Worm (Caenorhabditis elegans) whole organism, young adult: ENCODE results near the gene F38C2.7.

ENCODE experiments used
- C17E4.6 ChIP-seq: fragments of 200-800 bp; sonication (Bioruptor generic); IDR thresholded peaks from 2 replicates; pipeline ENCODE4 v1.3.6; 2022; ENCODE audit warnings: missing genetic modification reagents, missing genetic modification characterization, missing compliant biosample characterization
- F10E7.11 ChIP-seq: sonication (generic microtip); optimal IDR thresholded peaks from 2 replicates; lab custom pipeline; 2017; ENCODE audit warnings: mild to moderate bottlenecking, missing genetic modification characterization, moderate library complexity, missing compliant biosample characterization
- F37B4.10 ChIP-seq: fragments of 200-800 bp; sonication (Bioruptor generic); IDR thresholded peaks from 2 replicates; pipeline ENCODE4 v1.3.6; 2022; ENCODE audit warnings: missing genetic modification characterization, missing compliant biosample characterization
- F52B5.7 ChIP-seq: sonication (generic microtip); optimal IDR thresholded peaks from 2 replicates; lab custom pipeline; 2016; ENCODE audit warnings: mild to moderate bottlenecking, missing genetic modification characterization, missing compliant biosample characterization
- T07F8.4 ChIP-seq: sonication (generic microtip); optimal IDR thresholded peaks from 2 replicates; lab custom pipeline; 2016; ENCODE audit warnings: mild to moderate bottlenecking, missing genetic modification characterization, moderate library complexity, missing compliant biosample characterization
- Y95B8A.8 ChIP-seq: fragments of 200-800 bp; sonication (Bioruptor generic); IDR thresholded peaks from 2 replicates; pipeline ENCODE4 v1.3.6; 2022; ENCODE audit warnings: missing genetic modification reagents, missing genetic modification characterization, missing compliant biosample characterization
- ZK185.1 ChIP-seq: sonication (generic microtip); optimal IDR thresholded peaks from 2 replicates; lab custom pipeline; 2016; ENCODE audit warnings: mild to moderate bottlenecking, missing genetic modification characterization, missing compliant biosample characterization; ENCODE audit not compliant: poor library complexity, severe bottlenecking
- aptf-2 ChIP-seq: fragments of 200-800 bp; sonication (Bioruptor generic); conservative IDR thresholded peaks from 2 replicates; pipeline ENCODE4 v1.3.6; 2022; ENCODE audit warnings: missing genetic modification reagents, missing genetic modification characterization, missing compliant biosample characterization
- atf-7 ChIP-seq: sonication (generic microtip); optimal IDR thresholded peaks from 2 replicates; lab custom pipeline; 2017; ENCODE audit warnings: mild to moderate bottlenecking, missing genetic modification characterization, missing compliant biosample characterization
- bed-1 ChIP-seq: fragments of 200-800 bp; sonication (Bioruptor generic); IDR thresholded peaks from 2 replicates; pipeline ENCODE4 v1.3.6; 2022; ENCODE audit warnings: missing genetic modification reagents, missing genetic modification characterization, missing compliant biosample characterization
- ceh-91 ChIP-seq: fragments of 200-800 bp; sonication (Bioruptor generic); IDR thresholded peaks from 2 replicates; pipeline ENCODE4 v1.3.6; 2022; ENCODE audit warnings: missing genetic modification reagents, missing genetic modification characterization, missing compliant biosample characterization
- chd-7 ChIP-seq: sonication (generic microtip); optimal IDR thresholded peaks from 2 replicates; lab custom pipeline; 2016; ENCODE audit warnings: mild to moderate bottlenecking, missing genetic modification characterization, moderate library complexity, missing compliant biosample characterization
- dox-1 ChIP-seq: fragments of 200-800 bp; sonication (Bioruptor generic); IDR thresholded peaks from 2 replicates; pipeline ENCODE4 v1.3.6; 2022; ENCODE audit warnings: missing genetic modification reagents, missing genetic modification characterization, missing compliant biosample characterization
- dpff-1 ChIP-seq: sonication (generic microtip); optimal IDR thresholded peaks from 2 replicates; lab custom pipeline; 2017; ENCODE audit warnings: mild to moderate bottlenecking, missing genetic modification characterization, missing compliant biosample characterization
- efl-1 ChIP-seq: fragments of 150-350 bp; optimal IDR thresholded peaks from 2 replicates; lab custom pipeline; 2014; ENCODE audit warnings: missing biosample characterization, missing genetic modification reagents, missing genetic modification characterization
- egl-44 ChIP-seq: fragments of 200-800 bp; sonication (Bioruptor generic); IDR thresholded peaks from 2 replicates; pipeline ENCODE4 v1.3.6; 2022; ENCODE audit warnings: missing genetic modification reagents, missing genetic modification characterization, missing compliant biosample characterization
- egrh-3 ChIP-seq: fragments of 200-800 bp; sonication (Bioruptor generic); IDR thresholded peaks from 2 replicates; pipeline ENCODE4 v1.3.6; 2022; ENCODE audit warnings: missing genetic modification reagents, missing genetic modification characterization, missing compliant biosample characterization
- ekl-4 ChIP-seq: fragments of 200-800 bp; sonication (Bioruptor generic); IDR thresholded peaks from 2 replicates; pipeline ENCODE4 v1.3.6; 2022; ENCODE audit warnings: missing genetic modification reagents, missing genetic modification characterization, missing compliant biosample characterization
- fkh-3 ChIP-seq: sonication (generic microtip); optimal IDR thresholded peaks from 2 replicates; lab custom pipeline; 2016; ENCODE audit warnings: mild to moderate bottlenecking, missing genetic modification characterization, missing compliant biosample characterization
- hmg-1.2 ChIP-seq: fragments of 200-800 bp; sonication (Bioruptor generic); IDR thresholded peaks from 2 replicates; pipeline ENCODE4 v1.3.6; 2022; ENCODE audit warnings: missing genetic modification reagents, missing genetic modification characterization, missing compliant biosample characterization
- lag-1 ChIP-seq: fragments of 200-800 bp; sonication (Bioruptor generic); IDR thresholded peaks from 2 replicates; pipeline ENCODE4 v1.3.6; 2022; ENCODE audit warnings: missing genetic modification reagents, missing genetic modification characterization, missing compliant biosample characterization
- nfya-2 ChIP-seq: fragments of 200-800 bp; sonication (Bioruptor generic); IDR thresholded peaks from 2 replicates; pipeline ENCODE4 v1.3.6; 2022; ENCODE audit warnings: missing genetic modification reagents, missing genetic modification characterization, missing compliant biosample characterization
- nfyb-1 ChIP-seq: fragments of 200-800 bp; sonication (Bioruptor generic); IDR thresholded peaks from 2 replicates; pipeline ENCODE4 v1.3.6; 2022; ENCODE audit warnings: missing genetic modification reagents, missing genetic modification characterization, missing compliant biosample characterization
- nhr-120 ChIP-seq: fragments of 200-800 bp; sonication (Bioruptor generic); IDR thresholded peaks from 2 replicates; pipeline ENCODE4 v1.3.6; 2022; ENCODE audit warnings: missing genetic modification characterization, missing compliant biosample characterization
- nhr-80 ChIP-seq: sonication (generic microtip); optimal IDR thresholded peaks from 2 replicates; lab custom pipeline; 2016; ENCODE audit warnings: missing genetic modification characterization, missing compliant biosample characterization
- repo-1 ChIP-seq: sonication (generic microtip); optimal IDR thresholded peaks from 2 replicates; lab custom pipeline; 2017; ENCODE audit warnings: mild to moderate bottlenecking, missing genetic modification characterization, missing compliant biosample characterization
- rpc-1 ChIP-seq, 2 experiments: fragments of 150-350 bp in 1 of 2; sonication (generic microtip) in 1 of 2; optimal IDR thresholded peaks; 2 replicates each; lab custom pipeline; 2014 to 2018; ENCODE audit warnings: missing biosample characterization in 1 of 2, missing genetic modification characterization in 1 of 2, missing genetic modification reagents in 1 of 2, missing genotype in 1 of 2
- sdz-38 ChIP-seq: sonication (generic microtip); optimal IDR thresholded peaks from 2 replicates; lab custom pipeline; 2016; ENCODE audit warnings: missing genotype, missing genetic modification characterization, missing compliant biosample characterization
- snpc-4 ChIP-seq, 5 experiments: fragments of 150-350 bp in 1 of 5; sonication (generic microtip) in 4 of 5; optimal IDR thresholded peaks; 2 replicates each; lab custom pipeline; 2014 to 2018; ENCODE audit warnings: missing genetic modification characterization in 5 of 5, missing biosample characterization in 3 of 5, antibody characterized with exemption in 2 of 5, mild to moderate bottlenecking in 2 of 5, missing compliant biosample characterization in 2 of 5, missing genotype in 2 of 5, moderate library complexity in 2 of 5, missing genetic modification reagents in 1 of 5
- tbp1 ChIP-seq: fragments of 200-800 bp; sonication (Bioruptor generic); optimal IDR thresholded peaks from 2 replicates; lab custom pipeline; 2018; ENCODE audit warnings: mild to moderate bottlenecking, missing genetic modification characterization, missing compliant biosample characterization
- unc-130 ChIP-seq: sonication (generic microtip); optimal IDR thresholded peaks from 2 replicates; lab custom pipeline; 2016; ENCODE audit warnings: missing genetic modification reagents, missing genetic modification characterization, missing compliant biosample characterization
- xnd-1 ChIP-seq: sonication (generic microtip); optimal IDR thresholded peaks from 2 replicates; lab custom pipeline; 2016; ENCODE audit warnings: missing genotype, missing genetic modification reagents, missing genetic modification characterization, missing compliant biosample characterization
- ztf-18 ChIP-seq: sonication (generic microtip); optimal IDR thresholded peaks from 2 replicates; lab custom pipeline; 2016; ENCODE audit warnings: missing genotype, mild to moderate bottlenecking, missing genetic modification characterization, missing compliant biosample characterization
- ztf-28 ChIP-seq: fragments of 200-800 bp; sonication (Bioruptor generic); IDR thresholded peaks from 2 replicates; pipeline ENCODE4 v1.3.6; 2022; ENCODE audit warnings: missing genetic modification reagents, missing genetic modification characterization, missing compliant biosample characterization
- ztf-6 ChIP-seq: fragments of 200-800 bp; sonication (Bioruptor generic); IDR thresholded peaks from 2 replicates; pipeline ENCODE4 v1.3.6; 2022; ENCODE audit warnings: missing genetic modification reagents, missing genetic modification characterization, missing compliant biosample characterization

Gene F38C2.7

ce11 chrIV:16320866-16321265, 43.7 kb upstream of the F38C2.7 start, which contains the start of gene srz-61:
Gene srz-61 (plus strand): TSS chrIV:16321166.
- no peak for TF ChIP-seq aptf-2 (GFP tag; lab: Robert Waterston, UW)
- TF ChIP-seq atf-7 (tag; lab: Kevin White, UChicago) = no peak
- TF ChIP-seq Y95B8A.8 (GFP tag; lab: Robert Waterston, UW) = no peak
- no peak for TF ChIP-seq ztf-6 (GFP tag; lab: Robert Waterston, UW)
- TF ChIP-seq rpc-1 (optimal IDR thresholded peaks at IDR 0.05; lab: Kevin White, UChicago) = no peak
- TF ChIP-seq rpc-1 (tag; optimal IDR thresholded peaks at IDR 0.05; lab: Kevin White, UChicago) = no peak
- TF ChIP-seq nhr-120 (GFP tag; lab: Robert Waterston, UW) = no peak
- TF ChIP-seq efl-1 (GFP tag; lab: Kevin White, UChicago) = no peak
- no peak for TF ChIP-seq egl-44 (GFP tag; lab: Robert Waterston, UW)
- no peak for TF ChIP-seq chd-7
- TF ChIP-seq ceh-91 (GFP tag; lab: Robert Waterston, UW) = no peak
- no peak for TF ChIP-seq repo-1 (tag; lab: Kevin White, UChicago)
- TF ChIP-seq C17E4.6 (GFP tag; lab: Robert Waterston, UW) = no peak
- no peak for TF ChIP-seq sdz-38 (tag; lab: Kevin White, UChicago)
- TF ChIP-seq fkh-3 (tag; lab: Kevin White, UChicago) = no peak

- TF ChIP-seq tbp1 (GFP tag; lab: Kevin White, UChicago) = no peak
- TF ChIP-seq egl-44 (GFP tag; lab: Robert Waterston, UW) = no peak
- no peak for TF ChIP-seq xnd-1 (tag; lab: Kevin White, UChicago)
- TF ChIP-seq T07F8.4 (tag; lab: Kevin White, UChicago) = no peak
- no peak for TF ChIP-seq ZK185.1 (tag; lab: Kevin White, UChicago)
- TF ChIP-seq hmg-1.2 (GFP tag; lab: Robert Waterston, UW) = no peak
- no peak for TF ChIP-seq F52B5.7
Observed at ce11 chrIV:16320410-16320809, 43.2 kb upstream of the F38C2.7 start, which contains the start of gene K03D3.5. Gene K03D3.5 (minus strand): TSS chrIV:16320510.

ce11 chrIV:16310103-16310502, 32.9 kb upstream of the F38C2.7 start:
- no peak for TF ChIP-seq bed-1 (GFP tag; lab: Robert Waterston, UW)
- no peak for TF ChIP-seq ztf-18 (tag; lab: Kevin White, UChicago)
- TF ChIP-seq F10E7.11 (tag; lab: Kevin White, UChicago) = no peak
- no peak for TF ChIP-seq dox-1
- TF ChIP-seq lag-1 (GFP tag; lab: Robert Waterston, UW) = no peak
- 0 out of 2 replicates have a peak, but pooled peaks have one; percentile 6 for TF ChIP-seq egrh-3 (GFP tag; lab: Robert Waterston, UW)
- no peak for TF ChIP-seq C17E4.6 (GFP tag; lab: Robert Waterston, UW)
- no peak for TF ChIP-seq snpc-4 (GFP tag; optimal IDR thresholded peaks at IDR 0.05; lab: Kevin White, UChicago)
- peak in 1 of 4 experiments; percentile 80 for TF ChIP-seq snpc-4 (tag; optimal IDR thresholded peaks at IDR 0.05; lab: Kevin White, UChicago)
- TF ChIP-seq nhr-80 = no peak
- TF ChIP-seq nfya-2 (GFP tag; lab: Robert Waterston, UW) = no peak
- no peak for TF ChIP-seq atf-7 (tag; lab: Kevin White, UChicago)
- TF ChIP-seq dpff-1 (tag; lab: Kevin White, UChicago) = no peak
- TF ChIP-seq F37B4.10 (GFP tag; lab: Robert Waterston, UW) = no peak
- TF ChIP-seq unc-130 (GFP tag; lab: Kevin White, UChicago) = no peak
- 0 out of 2 replicates have a peak, but pooled peaks have one; percentile 40 for TF ChIP-seq ztf-28 (GFP tag; lab: Robert Waterston, UW)
- TF ChIP-seq ekl-4 (GFP tag; lab: Robert Waterston, UW) = no peak
- no peak for TF ChIP-seq nhr-120 (GFP tag; lab: Robert Waterston, UW)
- no peak for TF ChIP-seq nfyb-1 (GFP tag; lab: Robert Waterston, UW)
